Fruit fly (Drosophila melanogaster): ENCODE results near the gene Rat1.

The Rat1 gene

DNA sequence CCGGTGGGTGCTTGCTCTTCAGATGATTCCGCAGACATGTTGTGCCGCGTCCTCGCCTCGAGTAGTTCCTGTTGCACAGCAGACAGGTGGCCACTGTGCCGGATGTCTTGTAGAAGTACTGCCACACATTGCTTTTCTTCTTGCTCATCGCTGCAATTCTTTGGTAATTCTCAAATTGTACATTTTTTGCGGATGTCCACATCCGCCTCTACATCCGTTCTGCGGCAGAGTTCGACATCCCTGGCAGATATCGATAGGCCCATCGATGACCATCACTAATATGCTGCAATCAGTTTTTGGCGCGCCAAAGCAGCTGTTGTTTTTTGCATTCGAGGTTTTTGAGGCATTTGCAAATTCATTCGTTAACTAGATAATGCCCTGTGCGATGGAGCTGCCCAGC is 48.8 kb downstream of the Rat1 start, which contains the start of the genes CG13775 and CG3430 (continued):
- TF ChIP-seq CG31365 (tag; optimal IDR thresholded peaks at IDR 0.05) (no peak), rib (GFP tag; IDR thresholded peaks at IDR 0.05) (0 out of 2 replicates have a peak, but pooled peaks have one; percentile 12), Camta (GFP tag; optimal IDR thresholded peaks at IDR 0.05) (peak; percentile 25), CG14860 (GFP tag; IDR thresholded peaks at IDR 0.05; ENCODE audit: partially characterized antibody) (peak; percentile 54; the same call in 2 of the 3 replicates), tgo (GFP tag; IDR thresholded peaks at IDR 0.05) (no peak), CG32772 (GFP tag; IDR thresholded peaks at IDR 0.05) (0 out of 2 replicates have a peak, but pooled peaks have one; percentile 6), Dad (GFP tag; optimal IDR thresholded peaks at IDR 0.05) (peak; percentile 27), Dek (tag; optimal IDR thresholded peaks at IDR 0.05) (no peak), CG17186 (GFP tag; optimal IDR thresholded peaks at IDR 0.05) (no peak), esg (GFP tag; conservative IDR thresholded peaks at IDR 0.05) (no peak), Spps (tag; optimal IDR thresholded peaks at IDR 0.05) (no peak), CG13123 (GFP tag; optimal IDR thresholded peaks at IDR 0.05) (no peak), dysf (GFP tag; IDR thresholded peaks at IDR 0.05) (peak; percentile 40; the same call in 1 of the 3 replicates), CG7786 (GFP tag; optimal IDR thresholded peaks at IDR 0.05) (peak; percentile 46), CG9609 (GFP tag; optimal IDR thresholded peaks at IDR 0.05) (peak; percentile 30), CG15601 (tag; optimal IDR thresholded peaks at IDR 0.05) (no peak), CG14710 (tag; optimal IDR thresholded peaks at IDR 0.05) (peak; percentile 43), CG11247 (GFP tag; IDR thresholded peaks at IDR 0.05) (peak; percentile 19; the same call in 1 of the 2 replicates), seq (GFP tag; IDR thresholded peaks at IDR 0.05) (0 out of 2 replicates have a peak, but pooled peaks have one; percentile 45), CG12744 (GFP tag; optimal IDR thresholded peaks at IDR 0.05) (no peak), D (optimal IDR thresholded peaks at IDR 0.05) (no peak), D (GFP tag; optimal IDR thresholded peaks at IDR 0.05) (no peak), CG4820 (GFP tag; optimal IDR thresholded peaks at IDR 0.05) (peak; percentile 2), sens (GFP tag) (peak; percentile 86), CG4404 (GFP tag; IDR thresholded peaks at IDR 0.05) (no peak), Fer1 (GFP tag; optimal IDR thresholded peaks at IDR 0.05) (peak; percentile 34), klu (GFP tag; IDR thresholded peaks at IDR 0.05) (0 out of 2 replicates have a peak, but pooled peaks have one; percentile 6), CG2202 (tag; optimal IDR thresholded peaks at IDR 0.05) (no peak), CG43689 (GFP tag; IDR thresholded peaks at IDR 0.05) (no peak), toy (GFP tag; IDR thresholded peaks at IDR 0.05) (no peak), Gsc (GFP tag; IDR thresholded peaks at IDR 0.05) (no peak), CG18764 (GFP tag; optimal IDR thresholded peaks at IDR 0.05) (no peak), Xbp1 (GFP tag; optimal IDR thresholded peaks at IDR 0.05) (peak; percentile 19), CG10321 (GFP tag; IDR thresholded peaks at IDR 0.05) (no peak), vfl (GFP tag; optimal IDR thresholded peaks at IDR 0.05) (peak; percentile 7), CG4328 (GFP tag; optimal IDR thresholded peaks at IDR 0.05) (no peak), Sin3A (optimal IDR thresholded peaks at IDR 0.05) (peak; percentile 43), tio (GFP tag; optimal IDR thresholded peaks at IDR 0.05) (no peak), CG17359 (tag; optimal IDR thresholded peaks at IDR 0.05) (no peak), cato (GFP tag; optimal IDR thresholded peaks at IDR 0.05; ENCODE audit: borderline replicate concordance) (no peak), CG3726 (GFP tag; IDR thresholded peaks at IDR 0.05) (no peak), CG12769 (tag; optimal IDR thresholded peaks at IDR 0.05) (no peak), Pdp1 (GFP tag; optimal IDR thresholded peaks at IDR 0.05) (peak in 1 of 2 experiments; percentile 65), sima (GFP tag; optimal IDR thresholded peaks at IDR 0.05) (no peak), CG11723 (GFP tag; optimal IDR thresholded peaks at IDR 0.05) (no peak), Bdp1 (GFP tag; optimal IDR thresholded peaks at IDR 0.05) (no peak), CG1832 (GFP tag; optimal IDR thresholded peaks at IDR 0.05) (no peak), CG42726 (GFP tag; IDR thresholded peaks at IDR 0.05; ENCODE audit: partially characterized antibody) (peak; percentile 66; the same call in 1 of the 2 replicates), NC2β (GFP tag; optimal IDR thresholded peaks at IDR 0.05) (peak; percentile 11), CG17802 (tag; optimal IDR thresholded peaks at IDR 0.05) (no peak), CG2875 (GFP tag; optimal IDR thresholded peaks at IDR 0.05) (no peak), corto (GFP tag; optimal IDR thresholded peaks at IDR 0.05) (no peak)
